Worm (Caenorhabditis elegans) whole organism, L2 larva: Measurements from ENCODE around the gene zip-8.

Source experiments
- R02D3.7 ChIP-seq: fragments of 150-350 bp; optimal IDR thresholded peaks from 2 replicates; lab custom pipeline; 2014; ENCODE audit warnings: missing biosample characterization, missing genetic modification characterization
- ZK546.5 ChIP-seq: sonication (generic microtip); optimal IDR thresholded peaks from 2 replicates; lab custom pipeline; 2017; ENCODE audit warnings: missing biosample characterization, missing genetic modification characterization
- ceh-82 ChIP-seq: fragments of 150-350 bp; optimal IDR thresholded peaks from 2 replicates; lab custom pipeline; 2014; ENCODE audit warnings: missing biosample characterization, missing genetic modification characterization
- egl-27 ChIP-seq: sonication (generic microtip); optimal IDR thresholded peaks from 3 replicates; lab custom pipeline; 2017; ENCODE audit warnings: missing biosample characterization, missing genetic modification reagents, missing genetic modification characterization
- elt-3 ChIP-seq: sonication (generic microtip); optimal IDR thresholded peaks from 2 replicates; lab custom pipeline; 2017; ENCODE audit warnings: missing biosample characterization, missing genetic modification characterization
- gmeb-1 ChIP-seq: fragments of 150-350 bp; optimal IDR thresholded peaks from 2 replicates; lab custom pipeline; 2014; ENCODE audit warnings: missing biosample characterization, missing genetic modification characterization
- nhr-11 ChIP-seq: fragments of 150-350 bp; optimal IDR thresholded peaks from 2 replicates; lab custom pipeline; 2014; ENCODE audit warnings: missing biosample characterization, missing genetic modification characterization
- nhr-23 ChIP-seq: fragments of 150-350 bp; optimal IDR thresholded peaks from 2 replicates; lab custom pipeline; 2014; ENCODE audit warnings: missing biosample characterization, missing genetic modification reagents, missing genetic modification characterization
- skn-1 ChIP-seq: sonication (generic microtip); optimal IDR thresholded peaks from 2 replicates; lab custom pipeline; 2017; ENCODE audit warnings: missing biosample characterization, missing genetic modification characterization
- sma-9 ChIP-seq, 2 experiments: fragments of 150-350 bp in 1 of 2; sonication (generic microtip) in 1 of 2; optimal IDR thresholded peaks; 2 replicates each; lab custom pipeline; 2014 to 2016; ENCODE audit warnings: missing genetic modification characterization in 2 of 2, mild to moderate bottlenecking in 1 of 2, missing biosample characterization in 1 of 2, missing compliant biosample characterization in 1 of 2, missing genetic modification reagents in 1 of 2, moderate library complexity in 1 of 2

DNA sequence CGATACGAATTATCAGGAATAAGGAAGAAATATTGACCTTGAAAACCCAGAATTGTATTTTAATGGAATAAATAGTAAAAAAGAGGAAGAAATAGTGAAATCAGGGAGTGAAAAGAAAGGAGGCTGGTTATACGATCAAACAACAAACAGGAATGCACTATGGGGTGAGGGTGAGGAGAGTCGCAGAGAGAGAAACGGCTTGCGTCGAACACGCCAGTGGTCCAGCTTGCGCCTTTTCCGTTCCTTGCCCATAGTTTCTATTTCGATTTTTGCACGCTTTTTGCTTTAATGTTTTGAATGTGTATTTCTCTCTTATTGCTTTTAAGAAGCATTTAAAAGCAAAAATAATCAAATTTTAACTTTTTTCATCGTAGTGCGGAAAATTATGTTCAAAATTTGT, 25.1 kb upstream of the zip-8 start:
- TF ChIP-seq ceh-82 (tag; lab: Kevin White, UChicago), result no peak
- no peak for TF ChIP-seq ZK546.5
- TF ChIP-seq egl-27 (tag; lab: Kevin White, UChicago), result peak; percentile 65
- no peak for TF ChIP-seq R02D3.7 (tag; lab: Kevin White, UChicago)
- peak; percentile 83 for TF ChIP-seq sma-9 (GFP tag; optimal IDR thresholded peaks at IDR 0.05; lab: Kevin White, UChicago)
- TF ChIP-seq sma-9 (tag; optimal IDR thresholded peaks at IDR 0.05; lab: Kevin White, UChicago), result no peak
- TF ChIP-seq gmeb-1 (tag; lab: Kevin White, UChicago), result peak; percentile 77
- no peak for TF ChIP-seq nhr-23
- no peak for TF ChIP-seq nhr-11 (tag; lab: Kevin White, UChicago)
- no peak for TF ChIP-seq elt-3 (tag; lab: Kevin White, UChicago)
- peak; percentile 69 for TF ChIP-seq skn-1 (tag; lab: Kevin White, UChicago)
